Fruit fly (Drosophila melanogaster): Measurements from ENCODE around the gene CG17109.

- TF ChIP-seq CG32121 (GFP tag; IDR thresholded peaks at IDR 0.05) (no peak), CG9948 (tag; optimal IDR thresholded peaks at IDR 0.05) (no peak), Pif1A (GFP tag; optimal IDR thresholded peaks at IDR 0.05) (no peak), CG14655 (GFP tag; optimal IDR thresholded peaks at IDR 0.05) (no peak), D1 (tag; optimal IDR thresholded peaks at IDR 0.05) (no peak), EcR (GFP tag; optimal IDR thresholded peaks at IDR 0.05) (no peak), fd96Ca (GFP tag; IDR thresholded peaks at IDR 0.05) (no peak), rn (GFP tag; IDR thresholded peaks at IDR 0.05) (no peak), CG8159 (tag; optimal IDR thresholded peaks at IDR 0.05) (no peak), CG15710 (tag; optimal IDR thresholded peaks at IDR 0.05) (no peak), CG4496 (GFP tag; IDR thresholded peaks at IDR 0.05) (no peak), Pif1B (GFP tag; optimal IDR thresholded peaks at IDR 0.05) (no peak), gl (tag; optimal IDR thresholded peaks at IDR 0.05) (no peak), CG17806 (tag; optimal IDR thresholded peaks at IDR 0.05) (no peak)
These were observed 39.2 kb downstream of the CG17109 start for dm6 chr3R:23134690-23135089.
